Fruit fly (Drosophila melanogaster): Measurements from ENCODE around the gene Coq4.

The Coq4 gene

dm6 chr3L:17379311-17379710 is 54.1 kb downstream of the Coq4 start, which contains the start of gene Cad74A (continued):
- no peak for TF ChIP-seq sr (GFP tag; IDR thresholded peaks at IDR 0.05)
- TF ChIP-seq ci (GFP tag; IDR thresholded peaks at IDR 0.05) = peak; percentile 52; the same call in 1 of the 3 replicates
- TF ChIP-seq CG6854 (GFP tag; optimal IDR thresholded peaks at IDR 0.05) = no peak
- TF ChIP-seq Myb (GFP tag; optimal IDR thresholded peaks at IDR 0.05) = no peak
- TF ChIP-seq mirr (GFP tag; optimal IDR thresholded peaks at IDR 0.05) = no peak
- no peak for TF ChIP-seq cato (GFP tag; optimal IDR thresholded peaks at IDR 0.05; ENCODE audit: borderline replicate concordance)
- TF ChIP-seq CG18619 (GFP tag; optimal IDR thresholded peaks at IDR 0.05) = no peak
- TF ChIP-seq CkIIα-i1 (GFP tag; IDR thresholded peaks at IDR 0.05) = no peak
- peak; percentile 60; the same call in 1 of the 2 replicates for TF ChIP-seq vvl (GFP tag; IDR thresholded peaks at IDR 0.05)
- no peak for TF ChIP-seq pan (optimal IDR thresholded peaks at IDR 0.05)
- TF ChIP-seq pan (GFP tag; optimal IDR thresholded peaks at IDR 0.05 in 1 of 2, IDR thresholded peaks at IDR 0.05 in 1 of 2) = peak in 1 of 2 experiments; percentile 15
- TF ChIP-seq Opbp (GFP tag; IDR thresholded peaks at IDR 0.05; ENCODE audit: partially characterized antibody) = peak; percentile 50; the same call in 1 of the 3 replicates
- TF ChIP-seq Atf3 (GFP tag; optimal IDR thresholded peaks at IDR 0.05) = no peak
- no peak for TF ChIP-seq CG5180 (GFP tag; optimal IDR thresholded peaks at IDR 0.05)
- no peak for TF ChIP-seq CG17912 (GFP tag; optimal IDR thresholded peaks at IDR 0.05)
- peak; percentile 4 for TF ChIP-seq CG9727 (GFP tag; optimal IDR thresholded peaks at IDR 0.05)
- peak; percentile 17 for TF ChIP-seq psq (GFP tag; optimal IDR thresholded peaks at IDR 0.05)
- TF ChIP-seq CG14667 (GFP tag; IDR thresholded peaks at IDR 0.05) = no peak
- TF ChIP-seq CG15601 (tag; optimal IDR thresholded peaks at IDR 0.05) = no peak
- TF ChIP-seq maf-S (GFP tag; optimal IDR thresholded peaks at IDR 0.05) = no peak
- no peak for TF ChIP-seq Nf-YA (GFP tag; IDR thresholded peaks at IDR 0.05)
- no peak for TF ChIP-seq MBD-R2 (GFP tag; IDR thresholded peaks at IDR 0.05)
- no peak for TF ChIP-seq slbo (GFP tag; IDR thresholded peaks at IDR 0.05)
- no peak for TF ChIP-seq Lim3 (GFP tag; IDR thresholded peaks at IDR 0.05)
- TF ChIP-seq Deaf1 (tag; optimal IDR thresholded peaks at IDR 0.05) = peak; percentile 62
- no peak for TF ChIP-seq CG9437 (GFP tag; optimal IDR thresholded peaks at IDR 0.05)
- no peak for TF ChIP-seq fd102C (GFP tag; optimal IDR thresholded peaks at IDR 0.05)
- TF ChIP-seq CG8765 (GFP tag; IDR thresholded peaks at IDR 0.05) = 0 out of 2 replicates have a peak, but pooled peaks have one; percentile 21
- no peak for TF ChIP-seq CG4282 (GFP tag; optimal IDR thresholded peaks at IDR 0.05)
- TF ChIP-seq CG8281 (tag; optimal IDR thresholded peaks at IDR 0.05) = no peak
- TF ChIP-seq CG7372 (GFP tag; IDR thresholded peaks at IDR 0.05) = no peak
- TF ChIP-seq sens (GFP tag) = peak; percentile 55
- peak; percentile 44; the same call in 1 of the 2 replicates for TF ChIP-seq amos (GFP tag; IDR thresholded peaks at IDR 0.05; ENCODE audit: partially characterized antibody)
- TF ChIP-seq Vsx1 (GFP tag; optimal IDR thresholded peaks at IDR 0.05) = no peak
- TF ChIP-seq Scr (GFP tag; IDR thresholded peaks at IDR 0.05; ENCODE audit: partially characterized antibody) = peak; percentile 18; the same call in 1 of the 2 replicates
- peak; percentile 61 for TF ChIP-seq CG4360 (GFP tag; IDR thresholded peaks at IDR 0.05)
- 0 out of 2 replicates have a peak, but pooled peaks have one; percentile 7 for TF ChIP-seq Awh (GFP tag; IDR thresholded peaks at IDR 0.05)
- TF ChIP-seq sob (GFP tag; IDR thresholded peaks at IDR 0.05) = 0 out of 2 replicates have a peak, but pooled peaks have one; percentile 22
- peak; percentile 38 for TF ChIP-seq Drgx (GFP tag; IDR thresholded peaks at IDR 0.05)
- TF ChIP-seq CG32532 (GFP tag; IDR thresholded peaks at IDR 0.05) = peak; percentile 52; the same call in 1 of the 2 replicates
- TF ChIP-seq Side (GFP tag; optimal IDR thresholded peaks at IDR 0.05) = no peak
- TF ChIP-seq CG30020 (tag; optimal IDR thresholded peaks at IDR 0.05) = no peak
- peak; percentile 20 for TF ChIP-seq CG2712 (tag; optimal IDR thresholded peaks at IDR 0.05)
- TF ChIP-seq NfI (GFP tag; optimal IDR thresholded peaks at IDR 0.05) = no peak
- TF ChIP-seq CG13424 (tag; optimal IDR thresholded peaks at IDR 0.05) = no peak
- no peak for TF ChIP-seq CG17568 (GFP tag; optimal IDR thresholded peaks at IDR 0.05)
- 0 out of 2 replicates have a peak, but pooled peaks have one; percentile 31 for TF ChIP-seq CG16779 (GFP tag; IDR thresholded peaks at IDR 0.05)
- TF ChIP-seq pros (GFP tag; optimal IDR thresholded peaks at IDR 0.05) = peak; percentile 27
- TF ChIP-seq CTCF (GFP tag; optimal IDR thresholded peaks at IDR 0.05) = peak; percentile 23
- TF ChIP-seq CG7963 (GFP tag; IDR thresholded peaks at IDR 0.05; ENCODE audit: partially characterized antibody) = no peak
- TF ChIP-seq Elba2 (GFP tag; optimal IDR thresholded peaks at IDR 0.05) = no peak
- peak; percentile 27 for TF ChIP-seq HLHmδ (GFP tag; optimal IDR thresholded peaks at IDR 0.05)
